Worm (Caenorhabditis elegans): ENCODE measurements around the gene rpl-20.

rpl-20 gene

DNA sequence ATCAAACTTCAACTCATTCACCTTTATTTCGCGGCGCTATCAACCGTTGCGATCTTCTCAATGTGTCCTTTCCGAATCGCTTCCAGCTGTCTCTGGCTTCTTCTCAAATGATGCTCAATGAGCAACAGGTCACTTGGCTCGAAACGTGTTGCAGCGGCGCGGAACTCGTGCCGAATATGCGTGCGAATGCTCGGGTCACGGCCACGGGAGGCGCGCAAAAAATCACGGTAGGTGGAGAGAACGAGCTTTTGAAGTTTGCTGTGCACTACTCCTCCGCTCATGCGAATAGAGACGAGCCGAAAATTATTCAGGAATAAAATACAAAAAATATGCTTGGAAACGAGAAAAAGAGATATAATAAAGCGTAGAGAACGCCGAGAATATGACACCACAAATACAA, 39.1 kb downstream of the rpl-20 start, which contains the start of gene cif-1:
Gene cif-1, minus strand, starts transcription at position 297 of the 400 bp plus-strand sequence.
- no peak; the same call in 1 of the 2 replicates for TF ChIP-seq B0336.3 (GFP tag; IDR thresholded peaks at IDR 0.05)
- TF ChIP-seq ceh-58 (GFP tag; IDR thresholded peaks at IDR 0.05): 0 out of 2 replicates have a peak, but pooled peaks have one; percentile 36
- no peak for TF ChIP-seq lin-54 (GFP tag; optimal IDR thresholded peaks at IDR 0.05)
- TF ChIP-seq ztf-3 (GFP tag; optimal IDR thresholded peaks at IDR 0.05): no peak
- no peak for TF ChIP-seq zim-3 (tag; optimal IDR thresholded peaks at IDR 0.05)
- TF ChIP-seq ceh-27 (GFP tag; optimal IDR thresholded peaks at IDR 0.05): no peak
- TF ChIP-seq ztf-6 (GFP tag; IDR thresholded peaks at IDR 0.05): no peak
- TF ChIP-seq F37B4.10 (GFP tag; IDR thresholded peaks at IDR 0.05): no peak
- no peak for TF ChIP-seq rcor-1 (GFP tag; IDR thresholded peaks at IDR 0.05)
- TF ChIP-seq die-1 (tag; optimal IDR thresholded peaks at IDR 0.05): no peak
- no peak for TF ChIP-seq rpc-1 (optimal IDR thresholded peaks at IDR 0.05)
- TF ChIP-seq rpc-1 (tag; optimal IDR thresholded peaks at IDR 0.05): no peak
- no peak for TF ChIP-seq tlf-1 (GFP tag; optimal IDR thresholded peaks at IDR 0.05)
- TF ChIP-seq mes-4 (tag; optimal IDR thresholded peaks at IDR 0.05): peak; percentile 18
- no peak for TF ChIP-seq pha-4 (tag; optimal IDR thresholded peaks at IDR 0.05)
- TF ChIP-seq chd-7 (tag; optimal IDR thresholded peaks at IDR 0.05): peak; percentile 55
- no peak for TF ChIP-seq lsl-1 (GFP tag; optimal IDR thresholded peaks at IDR 0.05)
- TF ChIP-seq snpc-1.3 (tag; optimal IDR thresholded peaks at IDR 0.05; ENCODE audit: insufficient read depth): no peak
- no peak for TF ChIP-seq hsf-1 (GFP tag; IDR thresholded peaks at IDR 0.05)
- TF ChIP-seq zfh-2 (GFP tag; conservative IDR thresholded peaks at IDR 0.05): peak; percentile 77
- TF ChIP-seq aptf-2 (GFP tag; conservative IDR thresholded peaks at IDR 0.05): no peak
- no peak for TF ChIP-seq Y79H2A.3 (GFP tag; conservative IDR thresholded peaks at IDR 0.05)
- no peak for TF ChIP-seq F22D6.2 (tag; optimal IDR thresholded peaks at IDR 0.05)
- TF ChIP-seq attf-3 (GFP tag; conservative IDR thresholded peaks at IDR 0.05): no peak
- no peak for TF ChIP-seq C06A6.2 (GFP tag; conservative IDR thresholded peaks at IDR 0.05)
- peak; percentile 53 for TF ChIP-seq madf-6 (GFP tag; IDR thresholded peaks at IDR 0.05)
- no peak for TF ChIP-seq tbx-9 (tag; optimal IDR thresholded peaks at IDR 0.05; ENCODE audit: borderline replicate concordance)
- peak; percentile 46; the same call in 1 of the 2 replicates for TF ChIP-seq ekl-4 (GFP tag; IDR thresholded peaks at IDR 0.05)
- TF ChIP-seq ceh-79 (tag; optimal IDR thresholded peaks at IDR 0.05): no peak
- no peak for TF ChIP-seq ztf-28 (GFP tag; IDR thresholded peaks at IDR 0.05)
- no peak for TF ChIP-seq cebp-2 (GFP tag; IDR thresholded peaks at IDR 0.05)
- TF ChIP-seq let-607 (tag; optimal IDR thresholded peaks at IDR 0.05): no peak
- TF ChIP-seq ztf-22 (GFP tag; optimal IDR thresholded peaks at IDR 0.05): no peak
- TF ChIP-seq madf-8 (GFP tag; conservative IDR thresholded peaks at IDR 0.05): no peak
- peak; percentile 0 for TF ChIP-seq xnd-1 (tag; optimal IDR thresholded peaks at IDR 0.05)
- no peak for TF ChIP-seq gei-17 (GFP tag; optimal IDR thresholded peaks at IDR 0.05)
- TF ChIP-seq F49E8.2 (tag; optimal IDR thresholded peaks at IDR 0.05; ENCODE audit: insufficient read depth): no peak
- TF ChIP-seq ztf-18 (tag; optimal IDR thresholded peaks at IDR 0.05): no peak
- no peak for TF ChIP-seq ets-4 (GFP tag; optimal IDR thresholded peaks at IDR 0.05)
- TF ChIP-seq ceh-40 (GFP tag; IDR thresholded peaks at IDR 0.05): no peak
- no peak for TF ChIP-seq ZK185.1 (tag; optimal IDR thresholded peaks at IDR 0.05; ENCODE audit: poor library complexity, severe bottlenecking)
- TF ChIP-seq hmg-20 (GFP tag; IDR thresholded peaks at IDR 0.05): no peak
- no peak for TF ChIP-seq K11D2.4 (GFP tag; IDR thresholded peaks at IDR 0.05)
- TF ChIP-seq lag-1 (GFP tag; IDR thresholded peaks at IDR 0.05): no peak
- TF ChIP-seq nfya-1 (tag; optimal IDR thresholded peaks at IDR 0.05; ENCODE audit: borderline replicate concordance, insufficient read depth): no peak
- TF ChIP-seq mcd-1 (GFP tag; IDR thresholded peaks at IDR 0.05): peak; percentile 34
- TF ChIP-seq hrde-1 (tag; optimal IDR thresholded peaks at IDR 0.05; ENCODE audit: borderline replicate concordance): no peak
- TF ChIP-seq attf-5 (GFP tag; optimal IDR thresholded peaks at IDR 0.05): no peak
- TF ChIP-seq egl-44 (GFP tag; IDR thresholded peaks at IDR 0.05): no peak
